Worm (Caenorhabditis elegans) whole organism, late embryonic: ENCODE results near the gene sdz-23.

Experiments used
- che-1 ChIP-seq: sonication (generic microtip); optimal IDR thresholded peaks from 2 replicates; lab custom pipeline; 2016; ENCODE audit warnings: mild to moderate bottlenecking, missing genetic modification characterization, missing compliant biosample characterization
- dve-1 ChIP-seq: sonication (generic microtip); optimal IDR thresholded peaks from 2 replicates; lab custom pipeline; 2017; ENCODE audit warnings: antibody characterized with exemption, mild to moderate bottlenecking, missing genetic modification characterization, missing compliant biosample characterization
- eyg-1 ChIP-seq: sonication (generic microtip); optimal IDR thresholded peaks from 2 replicates; lab custom pipeline; 2016; ENCODE audit warnings: missing genotype, missing genetic modification characterization, missing compliant biosample characterization
- fkh-10 ChIP-seq: fragments of 150-350 bp; optimal IDR thresholded peaks from 2 replicates; lab custom pipeline; 2014; ENCODE audit warnings: missing biosample characterization, missing genetic modification reagents, missing genetic modification characterization
- pag-3 ChIP-seq: sonication (generic microtip); optimal IDR thresholded peaks from 2 replicates; lab custom pipeline; 2016; ENCODE audit warnings: missing compliant biosample characterization, missing genetic modification characterization, borderline replicate concordance
- pha-4 ChIP-seq: fragments of 150-350 bp; optimal IDR thresholded peaks from 2 replicates; lab custom pipeline; 2018; ENCODE audit warnings: missing biosample characterization, missing genetic modification reagents, missing genetic modification characterization
- unc-55 ChIP-seq: sonication (generic microtip); optimal IDR thresholded peaks from 2 replicates; lab custom pipeline; 2017; ENCODE audit warnings: missing biosample characterization, missing genetic modification reagents, missing genetic modification characterization
- ztf-16 ChIP-seq: sonication (generic microtip); optimal IDR thresholded peaks from 2 replicates; lab custom pipeline; 2017; ENCODE audit warnings: missing genetic modification characterization, missing compliant biosample characterization

DNA sequence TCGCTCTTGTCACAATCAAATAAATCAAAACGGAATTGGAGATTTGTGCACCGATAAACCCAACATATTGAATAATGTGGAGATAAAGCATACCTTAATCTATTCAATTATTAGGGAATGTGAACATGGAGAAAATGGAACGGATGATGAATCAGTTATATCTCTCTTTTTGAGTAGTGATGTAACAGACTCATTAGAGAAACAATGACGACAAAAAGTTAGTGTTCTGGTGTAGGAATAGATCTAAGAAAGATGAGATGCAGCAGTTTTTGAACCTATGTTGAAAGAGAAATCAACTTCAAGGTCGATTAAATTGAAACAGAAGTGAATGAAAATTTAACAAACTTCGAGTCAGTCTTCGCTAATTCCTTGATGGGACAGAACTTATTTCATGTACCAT, 4.0 kb upstream of the sdz-23 start, which contains the start of gene str-146:
- no peak for TF ChIP-seq fkh-10 (GFP tag; lab: Kevin White, UChicago)
- TF ChIP-seq pag-3 (tag; lab: Kevin White, UChicago), result no peak
- no peak for TF ChIP-seq dve-1 (tag; lab: Kevin White, UChicago)
- TF ChIP-seq unc-55 (GFP tag; lab: Kevin White, UChicago), result no peak
- no peak for TF ChIP-seq eyg-1 (tag; lab: Kevin White, UChicago)
- TF ChIP-seq ztf-16 (tag; lab: Kevin White, UChicago), result no peak
- TF ChIP-seq pha-4 (tag; lab: Kevin White, UChicago), result no peak
- no peak for TF ChIP-seq che-1 (tag; lab: Kevin White, UChicago)
